Worm (Caenorhabditis elegans): ENCODE data around the gene T10C6.6.

Gene T10C6.6

DNA sequence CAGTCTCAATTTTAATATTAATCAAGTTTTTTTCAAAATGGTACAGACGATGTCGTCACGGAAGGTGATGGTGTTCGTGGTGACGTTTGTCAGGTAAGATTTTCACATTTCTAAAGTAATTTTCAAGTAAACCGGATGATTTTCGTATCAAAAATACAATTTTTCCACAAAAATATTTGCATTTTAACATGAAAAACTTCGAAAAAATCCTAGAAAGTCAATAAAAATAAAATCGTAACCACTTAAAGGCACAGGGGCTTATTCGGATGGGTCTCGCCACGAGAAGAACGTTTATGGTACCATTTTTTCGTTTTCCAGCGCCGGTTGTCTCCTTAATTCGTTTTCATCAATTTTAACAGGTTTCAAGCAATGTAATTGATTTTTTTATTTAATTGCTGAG is at the start of gene T10C6.6:
Gene T10C6.6, plus strand, starts transcription at position 27 of the 400 bp plus-strand sequence.
- TF ChIP-seq nhr-11 (tag; optimal IDR thresholded peaks at IDR 0.05) (no peak), daf-19 (GFP tag; conservative IDR thresholded peaks at IDR 0.05) (0 out of 2 replicates have a peak, but pooled peaks have one; percentile 13), dpl-1 (GFP tag; optimal IDR thresholded peaks at IDR 0.05) (peak; percentile 8), dmd-9 (GFP tag; IDR thresholded peaks at IDR 0.05) (no peak), arid-1 (GFP tag; conservative IDR thresholded peaks at IDR 0.05) (0 out of 2 replicates have a peak, but pooled peaks have one; percentile 33), mxl-3 (GFP tag; optimal IDR thresholded peaks at IDR 0.05) (no peak), fkh-10 (GFP tag; optimal IDR thresholded peaks at IDR 0.05) (no peak), lsy-2 (tag; optimal IDR thresholded peaks at IDR 0.05) (no peak), F49E8.2 (tag; optimal IDR thresholded peaks at IDR 0.05; ENCODE audit: borderline replicate concordance) (peak; percentile 36)

DNA sequence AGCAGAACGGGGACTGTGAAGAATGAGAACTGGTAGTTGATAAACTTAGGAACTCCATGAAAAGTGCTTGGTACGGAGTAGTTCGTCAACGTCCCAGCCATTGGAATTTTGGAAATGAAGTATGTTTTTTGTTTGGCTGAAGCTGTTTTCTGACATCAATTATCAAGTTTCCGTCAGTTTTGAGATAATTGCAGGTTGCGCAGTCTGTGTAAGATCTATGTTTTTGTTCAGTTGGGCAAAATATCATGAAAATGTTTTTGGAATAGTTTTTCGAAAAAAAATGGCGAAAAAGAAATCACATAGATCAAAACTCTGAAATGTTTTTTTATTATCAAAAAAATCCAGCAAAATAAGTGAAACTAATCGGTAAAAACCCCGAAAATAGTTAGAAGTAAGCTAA is 49.3 kb upstream of the T10C6.6 start, which contains the start of gene sru-22:
Gene sru-22, minus strand, starts transcription at position 101 of the 400 bp plus-strand sequence.
- TF ChIP-seq F26F4.8 (GFP tag; conservative IDR thresholded peaks at IDR 0.05) (no peak), aha-1 (tag) (peak; percentile 4)

DNA sequence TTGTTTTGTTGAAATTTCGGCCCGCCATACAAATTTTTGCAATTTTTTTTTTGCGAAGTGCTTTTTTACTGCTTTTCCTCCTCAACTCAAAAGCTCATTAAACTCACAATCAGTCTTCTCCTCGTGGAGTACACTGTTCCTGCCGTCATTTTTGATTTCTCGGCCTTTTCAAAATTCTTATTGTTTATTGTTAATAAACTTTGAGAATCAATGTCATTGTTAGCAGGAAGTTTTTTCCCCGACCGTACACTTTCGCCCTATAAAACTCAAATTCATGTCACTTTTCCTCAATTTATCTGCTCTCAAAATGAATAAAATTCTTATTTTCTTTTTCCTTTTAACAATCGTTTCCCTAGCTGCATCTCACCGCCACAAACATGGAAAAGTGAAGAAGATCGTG is 48.3 kb upstream of the T10C6.6 start, which contains the start of gene clec-232:
Gene clec-232, plus strand, starts transcription at position 301 of the 400 bp plus-strand sequence.
- TF ChIP-seq unc-62 (GFP tag; optimal IDR thresholded peaks at IDR 0.05 in 1 of 2) = no peak
- no peak for TF ChIP-seq unc-62 (tag; optimal IDR thresholded peaks at IDR 0.05)
- no peak for TF ChIP-seq dve-1 (tag; optimal IDR thresholded peaks at IDR 0.05; ENCODE audit: insufficient read depth)
- no peak for TF ChIP-seq nhr-28 (tag; optimal IDR thresholded peaks at IDR 0.05)
- no peak for TF ChIP-seq T20F7.1 (GFP tag; optimal IDR thresholded peaks at IDR 0.05)
- no peak for TF ChIP-seq zip-11 (GFP tag; IDR thresholded peaks at IDR 0.05)
- no peak for TF ChIP-seq dpl-1 (GFP tag; optimal IDR thresholded peaks at IDR 0.05)
- no peak for TF ChIP-seq aly-2 (tag; optimal IDR thresholded peaks at IDR 0.05)
- TF ChIP-seq daf-8 (GFP tag; IDR thresholded peaks at IDR 0.05) = no peak
- no peak for TF ChIP-seq F49E8.2 (tag; optimal IDR thresholded peaks at IDR 0.05; ENCODE audit: borderline replicate concordance)
- TF ChIP-seq ztf-11 (tag; optimal IDR thresholded peaks at IDR 0.05) = no peak
- no peak for TF ChIP-seq tag-97 (GFP tag; IDR thresholded peaks at IDR 0.05)
- no peak for TF ChIP-seq nhr-10 (tag; optimal IDR thresholded peaks at IDR 0.05)
- TF ChIP-seq zip-2 (tag; optimal IDR thresholded peaks at IDR 0.05) = no peak
- TF ChIP-seq zfp-3 (GFP tag; conservative IDR thresholded peaks at IDR 0.05) = no peak
- TF ChIP-seq ceh-62 (tag; optimal IDR thresholded peaks at IDR 0.05) = no peak
- TF ChIP-seq fkh-10 (GFP tag; optimal IDR thresholded peaks at IDR 0.05) = no peak
- TF ChIP-seq zag-1 (tag; optimal IDR thresholded peaks at IDR 0.05) = no peak
- no peak for TF ChIP-seq zfp-2 (tag; optimal IDR thresholded peaks at IDR 0.05)
- no peak for TF ChIP-seq mxl-2 (GFP tag; conservative IDR thresholded peaks at IDR 0.05)

DNA sequence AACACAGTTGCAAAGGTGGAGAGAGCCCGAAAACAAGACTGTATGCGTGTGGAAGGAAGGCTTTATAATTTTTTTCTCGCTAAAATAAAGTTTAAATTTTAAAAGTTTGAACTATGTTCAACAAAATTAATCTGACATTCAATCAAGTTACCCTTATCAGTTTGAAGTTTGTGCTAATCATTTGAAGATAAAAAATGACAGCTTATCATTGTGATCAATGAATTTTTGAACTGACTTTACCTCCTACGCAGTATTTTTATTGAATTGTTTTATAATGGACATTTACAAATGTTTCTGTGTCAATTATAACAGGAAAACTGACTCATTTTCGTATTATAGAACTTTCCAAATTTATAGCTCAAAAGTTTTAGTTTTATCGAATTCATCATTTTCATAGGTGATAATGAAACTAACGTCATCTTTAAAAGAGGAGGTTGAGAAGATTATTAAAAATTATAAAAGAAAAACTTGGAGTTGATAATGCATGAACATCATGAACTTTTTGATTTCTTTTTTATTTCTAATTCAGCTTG is 45.8 kb upstream of the T10C6.6 start, which contains the start of gene oac-20:
Gene oac-20, plus strand, starts transcription at position 483 of the 533 bp plus-strand sequence.
- TF ChIP-seq R02D3.7 (tag; optimal IDR thresholded peaks at IDR 0.05) (no peak), lin-29 (GFP tag; IDR thresholded peaks at IDR 0.05) (no peak), ceh-20 (GFP tag; IDR thresholded peaks at IDR 0.05) (no peak), pqm-1 (tag; optimal IDR thresholded peaks at IDR 0.05) (peak; percentile 90), dpl-1 (GFP tag; optimal IDR thresholded peaks at IDR 0.05) (no peak), tra-1 (GFP tag; IDR thresholded peaks at IDR 0.05) (0 out of 2 replicates have a peak, but pooled peaks have one; percentile 58), ama-1 (optimal IDR thresholded peaks at IDR 0.05) (no peak), mdl-1 (tag; optimal IDR thresholded peaks at IDR 0.05) (no peak), Y75B8A.6 (GFP tag; IDR thresholded peaks at IDR 0.05) (no peak), nhr-48 (tag; optimal IDR thresholded peaks at IDR 0.05) (peak; percentile 16), nhr-25 (tag; optimal IDR thresholded peaks at IDR 0.05; ENCODE audit: borderline replicate concordance, insufficient read depth) (no peak), ceh-62 (tag; optimal IDR thresholded peaks at IDR 0.05) (no peak), T20F7.1 (GFP tag; optimal IDR thresholded peaks at IDR 0.05) (no peak), snpc-4 (tag; optimal IDR thresholded peaks at IDR 0.05) (no peak), lin-39 (tag; optimal IDR thresholded peaks at IDR 0.05) (no peak), F26F4.8 (GFP tag; conservative IDR thresholded peaks at IDR 0.05) (no peak), saeg-2 (GFP tag; IDR thresholded peaks at IDR 0.05) (no peak), zag-1 (tag; optimal IDR thresholded peaks at IDR 0.05) (no peak), attf-4 (tag; optimal IDR thresholded peaks at IDR 0.05) (no peak), daf-19 (GFP tag; conservative IDR thresholded peaks at IDR 0.05) (no peak), pha-4 (GFP tag; IDR thresholded peaks at IDR 0.05) (no peak), pha-4 (tag; optimal IDR thresholded peaks at IDR 0.05) (no peak), nhr-41 (GFP tag; IDR thresholded peaks at IDR 0.05) (no peak), nhr-77 (tag; optimal IDR thresholded peaks at IDR 0.05) (peak; percentile 61), fos-1 (tag; optimal IDR thresholded peaks at IDR 0.05) (no peak)

All from whole organism, L4 larva.